Worm (Caenorhabditis elegans): ENCODE data around the gene R07G3.8.

ce11 chrII:7651171-7651570 is 30.9 kb upstream of the R07G3.8 start, which contains the start of gene pde-4:
- no peak for TF ChIP-seq skn-1 (tag; optimal IDR thresholded peaks at IDR 0.05)
- TF ChIP-seq unc-39 (tag; optimal IDR thresholded peaks at IDR 0.05), result no peak
- no peak for TF ChIP-seq lin-39 (tag; optimal IDR thresholded peaks at IDR 0.05)
- TF ChIP-seq nhr-77 (tag; optimal IDR thresholded peaks at IDR 0.05), result no peak
- no peak for TF ChIP-seq nhr-237 (tag; optimal IDR thresholded peaks at IDR 0.05)
- TF ChIP-seq nhr-25 (tag; optimal IDR thresholded peaks at IDR 0.05), result no peak
- TF ChIP-seq fkh-10 (GFP tag; optimal IDR thresholded peaks at IDR 0.05), result no peak
- TF ChIP-seq nhr-67 (tag; optimal IDR thresholded peaks at IDR 0.05), result no peak
- no peak for TF ChIP-seq elt-1 (tag; optimal IDR thresholded peaks at IDR 0.05)
- no peak for TF ChIP-seq pha-4 (tag; optimal IDR thresholded peaks at IDR 0.05)
- TF ChIP-seq unc-62 (GFP tag; optimal IDR thresholded peaks at IDR 0.05), result no peak
- no peak for TF ChIP-seq pqm-1 (tag; optimal IDR thresholded peaks at IDR 0.05)
- TF ChIP-seq ceh-82 (tag; optimal IDR thresholded peaks at IDR 0.05), result no peak
